Fruit fly (Drosophila melanogaster) whole organism, embryonic: ENCODE results near the gene CG15403.

Experiments used
- Abd-B ChIP-seq: fragments of 200-800 bp; sonication (Bioruptor generic); optimal IDR thresholded peaks from 2 replicates; lab custom pipeline; 2018; ENCODE audit warnings: missing biosample characterization, mild to moderate bottlenecking, missing genetic modification characterization, moderate library complexity
- CG10565 ChIP-seq: fragments of 200-800 bp; sonication (Bioruptor generic); optimal IDR thresholded peaks from 3 replicates; lab custom pipeline; 2016; ENCODE audit warnings: missing biosample characterization, mild to moderate bottlenecking, missing genetic modification characterization
- CG11093 ChIP-seq: fragments of 200-800 bp; sonication (Bioruptor generic); IDR thresholded peaks from 3 replicates; pipeline ENCODE4 v1.3.6; 2022; ENCODE audit warnings: missing biosample characterization, missing genetic modification characterization
- CG11560 ChIP-seq: fragments of 200-800 bp; sonication (Bioruptor generic); IDR thresholded peaks from 3 replicates; pipeline ENCODE4 v1.3.6; 2022; ENCODE audit warnings: missing biosample characterization, missing genetic modification characterization
- CG13123 ChIP-seq: fragments of 200-800 bp; sonication (Bioruptor generic); optimal IDR thresholded peaks from 2 replicates; lab custom pipeline; 2016; ENCODE audit warnings: missing biosample characterization, missing genetic modification characterization
- CG13296 ChIP-seq: fragments of 200-800 bp; sonication (Bioruptor generic); optimal IDR thresholded peaks from 3 replicates; lab custom pipeline; 2018; ENCODE audit warnings: missing biosample characterization, mild to moderate bottlenecking, missing genetic modification characterization
- CG16779 ChIP-seq: fragments of 200-800 bp; sonication (Bioruptor generic); IDR thresholded peaks from 2 replicates; pipeline ENCODE4 v1.3.6; 2022; ENCODE audit warnings: missing biosample characterization, missing genetic modification characterization
- CG17361 ChIP-seq: fragments of 200-800 bp; sonication (Bioruptor generic); IDR thresholded peaks from 3 replicates; pipeline ENCODE4 v1.3.6; 2022; ENCODE audit warnings: missing biosample characterization, missing genetic modification characterization
- CG17829 ChIP-seq: fragments of 200-800 bp; optimal IDR thresholded peaks from 2 replicates; lab custom pipeline; 2019; ENCODE audit warnings: missing biosample characterization, mild to moderate bottlenecking, missing genetic modification characterization, moderate library complexity
- CG2678 ChIP-seq: fragments of 200-800 bp; sonication (Bioruptor generic); optimal IDR thresholded peaks from 3 replicates; lab custom pipeline; 2019; ENCODE audit warnings: missing biosample characterization, mild to moderate bottlenecking, missing genetic modification characterization, moderate library complexity
- CG30431 ChIP-seq: fragments of 200-800 bp; sonication (Bioruptor generic); optimal IDR thresholded peaks from 2 replicates; lab custom pipeline; 2017; ENCODE audit warnings: missing biosample characterization, missing genetic modification characterization
- CG32532 ChIP-seq: fragments of 200-800 bp; sonication (Bioruptor generic); IDR thresholded peaks from 2 replicates; pipeline ENCODE4 v1.3.6; 2022; ENCODE audit warnings: missing biosample characterization, missing genetic modification characterization
- CG4424 ChIP-seq: fragments of 200-800 bp; sonication (Bioruptor generic); optimal IDR thresholded peaks from 3 replicates; lab custom pipeline; 2016; ENCODE audit warnings: missing biosample characterization, missing genetic modification characterization
- CG6175 ChIP-seq: fragments of 200-800 bp; sonication (Bioruptor generic); IDR thresholded peaks from 3 replicates; pipeline ENCODE4 v1.3.6; 2022; ENCODE audit warnings: missing biosample characterization, missing genetic modification characterization
- CG6813 ChIP-seq: fragments of 200-800 bp; sonication (Bioruptor generic); optimal IDR thresholded peaks from 2 replicates; lab custom pipeline; 2017; ENCODE audit warnings: missing biosample characterization, missing genetic modification characterization, mild to moderate bottlenecking, moderate library complexity, missing genetic modification reagents
- CG8359 ChIP-seq: fragments of 200-800 bp; sonication (Bioruptor generic); optimal IDR thresholded peaks from 2 replicates; lab custom pipeline; 2017; ENCODE audit warnings: missing biosample characterization, mild to moderate bottlenecking, missing genetic modification characterization, borderline replicate concordance
- CG8478 ChIP-seq: fragments of >200 bp; optimal IDR thresholded peaks from 2 replicates; lab custom pipeline; 2018
- CG9215 ChIP-seq: fragments of 200-800 bp; sonication (Bioruptor generic); IDR thresholded peaks from 2 replicates; pipeline ENCODE4 v1.3.6; 2022; ENCODE audit warnings: missing biosample characterization, missing genetic modification characterization
- CG9727 ChIP-seq: fragments of 200-800 bp; sonication (Bioruptor generic); optimal IDR thresholded peaks from 3 replicates; lab custom pipeline; 2017; ENCODE audit warnings: missing biosample characterization, mild to moderate bottlenecking, missing genetic modification characterization
- Chrac-16 ChIP-seq: fragments of 200-800 bp; sonication (Bioruptor generic); optimal IDR thresholded peaks from 3 replicates; lab custom pipeline; 2016; ENCODE audit warnings: missing biosample characterization, missing genetic modification characterization
- Dll ChIP-seq: fragments of 200-800 bp; sonication (Bioruptor generic); IDR thresholded peaks from 4 replicates; pipeline ENCODE4 v1.3.6; 2022; ENCODE audit warnings: missing biosample characterization, missing genetic modification characterization; ENCODE audit not compliant: partially characterized antibody
- Hey ChIP-seq: fragments of 200-800 bp; sonication (Bioruptor generic); optimal IDR thresholded peaks from 3 replicates; lab custom pipeline; 2018; ENCODE audit warnings: missing biosample characterization, mild to moderate bottlenecking, missing genetic modification characterization
- HmgZ ChIP-seq: fragments of 200-800 bp; sonication (Bioruptor generic); optimal IDR thresholded peaks from 2 replicates; lab custom pipeline; 2018; ENCODE audit warnings: missing biosample characterization, mild to moderate bottlenecking, missing genetic modification characterization
- Mrtf ChIP-seq: fragments of 200-800 bp; sonication (Bioruptor generic); IDR thresholded peaks from 3 replicates; pipeline ENCODE4 v1.3.6; 2022; ENCODE audit warnings: missing biosample characterization, missing genetic modification characterization
- NK7.1 ChIP-seq: fragments of 200-800 bp; sonication (Bioruptor generic); optimal IDR thresholded peaks from 3 replicates; lab custom pipeline; 2016; ENCODE audit warnings: missing biosample characterization, missing genetic modification characterization
- Neu2 ChIP-seq: fragments of 200-800 bp; sonication (Bioruptor generic); optimal IDR thresholded peaks from 3 replicates; lab custom pipeline; 2016; ENCODE audit warnings: missing biosample characterization, missing genetic modification characterization, borderline replicate concordance
- Pdp1 ChIP-seq, 2 experiments: fragments of 200-800 bp; sonication (Bioruptor generic); optimal IDR thresholded peaks; 3 replicates each; lab custom pipeline; 2016; ENCODE audit warnings: missing biosample characterization in 2 of 2, missing genetic modification characterization in 2 of 2, mild to moderate bottlenecking in 1 of 2, moderate library complexity in 1 of 2
- Ssrp ChIP-seq: fragments of 200-800 bp; sonication (Bioruptor generic); optimal IDR thresholded peaks from 2 replicates; lab custom pipeline; 2018; ENCODE audit warnings: missing biosample characterization, mild to moderate bottlenecking, missing genetic modification characterization, moderate library complexity
- Vsx1 ChIP-seq: fragments of 200-800 bp; sonication (Bioruptor generic); optimal IDR thresholded peaks from 2 replicates; lab custom pipeline; 2017; ENCODE audit warnings: missing biosample characterization, mild to moderate bottlenecking, missing genetic modification characterization, missing genetic modification reagents
- YL-1 ChIP-seq: fragments of 200-800 bp; sonication (Bioruptor generic); optimal IDR thresholded peaks from 3 replicates; lab custom pipeline; 2017; ENCODE audit warnings: missing biosample characterization, mild to moderate bottlenecking, missing genetic modification characterization
- abd-A ChIP-seq: fragments of 200-800 bp; sonication (Bioruptor generic); optimal IDR thresholded peaks from 3 replicates; lab custom pipeline; 2019; ENCODE audit warnings: missing biosample characterization, mild to moderate bottlenecking, missing genetic modification characterization, moderate library complexity
- amos ChIP-seq: fragments of 200-800 bp; sonication (Bioruptor generic); IDR thresholded peaks from 2 replicates; pipeline ENCODE4 v1.3.6; 2022; ENCODE audit warnings: missing biosample characterization, missing genetic modification characterization; ENCODE audit not compliant: partially characterized antibody
- ase ChIP-seq: fragments of 200-800 bp; sonication (Bioruptor generic); IDR thresholded peaks from 3 replicates; pipeline ENCODE4 v1.3.6; 2022; ENCODE audit warnings: missing biosample characterization, missing genetic modification characterization
- cad ChIP-seq: fragments of >200 bp; optimal IDR thresholded peaks from 2 replicates; lab custom pipeline; 2017; ENCODE audit warnings: missing biosample characterization, missing genetic modification characterization
- ci ChIP-seq: fragments of 200-800 bp; sonication (Bioruptor generic); IDR thresholded peaks from 3 replicates; pipeline ENCODE4 v1.3.6; 2022; ENCODE audit warnings: missing biosample characterization, missing genetic modification characterization
- dati ChIP-seq: fragments of 200-800 bp; sonication (Bioruptor generic); IDR thresholded peaks from 2 replicates; pipeline ENCODE4 v1.3.6; 2022; ENCODE audit warnings: missing biosample characterization, missing genetic modification characterization
- dmrt99B ChIP-seq: fragments of 200-800 bp; sonication (Bioruptor generic); optimal IDR thresholded peaks from 2 replicates; lab custom pipeline; 2018; ENCODE audit warnings: missing biosample characterization, mild to moderate bottlenecking, missing genetic modification characterization, moderate library complexity
- emc ChIP-seq: fragments of 200-800 bp; sonication (Bioruptor generic); optimal IDR thresholded peaks from 2 replicates; lab custom pipeline; 2016; ENCODE audit warnings: missing biosample characterization, missing genetic modification characterization
- esg ChIP-seq: fragments of 200-800 bp; sonication (Bioruptor generic); conservative IDR thresholded peaks from 2 replicates; pipeline ENCODE4 v1.3.6; 2022; ENCODE audit warnings: missing biosample characterization, missing genetic modification characterization
- fd102C ChIP-seq: fragments of 200-800 bp; sonication (Bioruptor generic); optimal IDR thresholded peaks from 2 replicates; lab custom pipeline; 2018; ENCODE audit warnings: missing biosample characterization, mild to moderate bottlenecking, missing genetic modification characterization, moderate library complexity
- gce ChIP-seq: fragments of 200-800 bp; sonication (Bioruptor generic); IDR thresholded peaks from 3 replicates; pipeline ENCODE4 v1.3.6; 2022; ENCODE audit warnings: missing biosample characterization, missing genetic modification characterization
- gem ChIP-seq: fragments of 200-800 bp; sonication (Bioruptor generic); optimal IDR thresholded peaks from 2 replicates; lab custom pipeline; 2019; ENCODE audit warnings: missing biosample characterization, mild to moderate bottlenecking, missing genetic modification characterization, moderate library complexity
- gt ChIP-seq: fragments of 200-800 bp; sonication (Bioruptor generic); IDR thresholded peaks from 2 replicates; pipeline ENCODE4 v1.3.6; 2022; ENCODE audit warnings: missing biosample characterization, missing genetic modification characterization
- org-1 ChIP-seq: fragments of 200-800 bp; sonication (Bioruptor generic); optimal IDR thresholded peaks from 2 replicates; lab custom pipeline; 2017; ENCODE audit warnings: missing biosample characterization, missing genetic modification characterization
- otp ChIP-seq: fragments of 200-800 bp; sonication (Bioruptor generic); IDR thresholded peaks from 3 replicates; pipeline ENCODE4, ENCODE4 v1.3.6; 2022; ENCODE audit warnings: missing biosample characterization, missing genetic modification characterization
- pfk ChIP-seq: fragments of 200-800 bp; sonication (Bioruptor generic); optimal IDR thresholded peaks from 2 replicates; lab custom pipeline; 2018; ENCODE audit warnings: missing biosample characterization, mild to moderate bottlenecking, missing genetic modification characterization, moderate library complexity
- stc ChIP-seq: fragments of 200-800 bp; sonication (Bioruptor generic); IDR thresholded peaks from 2 replicates; pipeline ENCODE4 v1.3.6; 2022; ENCODE audit warnings: missing biosample characterization, missing genetic modification characterization
- sug ChIP-seq: fragments of 200-800 bp; optimal IDR thresholded peaks from 2 replicates; lab custom pipeline; 2019; ENCODE audit warnings: missing biosample characterization, mild to moderate bottlenecking, missing genetic modification characterization, moderate library complexity
- tgo ChIP-seq: fragments of 200-800 bp; sonication (Bioruptor generic); IDR thresholded peaks from 3 replicates; pipeline ENCODE4 v1.3.6; 2022; ENCODE audit warnings: missing biosample characterization, missing genetic modification characterization
- twi ChIP-seq: fragments of 200-800 bp; optimal IDR thresholded peaks from 2 replicates; lab custom pipeline; 2019; ENCODE audit warnings: missing biosample characterization, mild to moderate bottlenecking, missing genetic modification characterization, moderate library complexity

CG15403 gene

DNA sequence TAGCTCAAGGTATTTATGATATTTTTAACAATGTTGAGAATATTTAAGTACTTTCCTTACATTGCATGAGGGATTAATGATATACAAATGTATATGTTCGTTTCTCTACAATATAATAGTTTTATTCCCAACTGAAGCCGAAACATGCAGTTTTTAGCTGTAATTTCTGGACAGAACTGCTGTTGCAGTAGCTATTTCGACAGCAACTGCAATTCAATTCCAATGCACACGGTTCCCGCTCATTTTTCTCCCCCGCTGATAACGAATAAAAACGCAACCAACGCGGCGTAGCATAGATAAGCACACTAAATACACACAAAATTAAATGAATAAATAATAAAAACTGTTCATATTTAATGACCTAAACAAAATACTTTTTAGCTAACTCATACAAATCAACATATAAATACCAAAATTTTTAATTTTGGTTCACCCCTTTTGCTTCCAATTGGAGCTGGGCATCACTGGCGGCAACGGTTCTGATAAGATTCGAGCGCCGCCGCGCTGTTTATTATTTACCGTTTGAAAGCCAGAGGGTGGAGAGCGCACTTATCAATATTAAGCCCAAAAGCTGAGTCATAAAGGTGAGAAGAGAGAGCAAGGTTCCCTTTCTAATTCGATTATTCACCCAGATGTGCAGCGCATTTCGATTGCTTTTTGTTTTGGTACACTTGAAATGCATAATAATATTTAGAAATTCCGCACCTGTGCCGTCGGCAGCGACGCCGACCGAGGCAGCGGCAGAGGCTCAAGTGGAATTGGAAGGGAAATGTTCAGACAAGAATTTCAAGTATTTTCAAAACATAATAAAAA, 30.0 kb downstream of the CG15403 start (continued):
- peak; percentile 23 for TF ChIP-seq CG8359
- TF ChIP-seq twi (tag; lab: Kevin White, UChicago): no peak
- peak; percentile 2 for TF ChIP-seq org-1 (GFP tag; lab: Kevin White, UChicago)
- TF ChIP-seq CG11560 (tag; lab: Robert Waterston, UW): no peak
- peak; percentile 17; the same call in 1 of the 2 replicates for TF ChIP-seq stc
- no peak for TF ChIP-seq CG9215 (GFP tag; lab: Robert Waterston, UW)
- no peak for TF ChIP-seq CG13123
- peak; percentile 5 for TF ChIP-seq CG6813
- TF ChIP-seq CG17361 (GFP tag; lab: Robert Waterston, UW): peak; percentile 24; the same call in 1 of the 3 replicates
- no peak for TF ChIP-seq otp (GFP tag; lab: Robert Waterston, UW)
- no peak for TF ChIP-seq dmrt99B
- TF ChIP-seq CG6175 (GFP tag; lab: Robert Waterston, UW): no peak
- no peak for TF ChIP-seq Mrtf
- TF ChIP-seq YL-1: no peak
- TF ChIP-seq Dll (GFP tag; lab: Robert Waterston, UW): no peak
- TF ChIP-seq dati (GFP tag; lab: Robert Waterston, UW): no peak
- TF ChIP-seq esg (GFP tag; lab: Robert Waterston, UW): no peak
- 0 out of 3 replicates have a peak, but pooled peaks have one; percentile 30 for TF ChIP-seq gce (GFP tag; lab: Robert Waterston, UW)
- TF ChIP-seq CG30431 (GFP tag; lab: Kevin White, UChicago): no peak
- no peak for TF ChIP-seq abd-A (tag; lab: Kevin White, UChicago)
- peak; percentile 35 for TF ChIP-seq gem
- no peak for TF ChIP-seq pfk
- no peak for TF ChIP-seq Abd-B (GFP tag; lab: Kevin White, UChicago)
- no peak for TF ChIP-seq Chrac-16 (GFP tag; lab: Kevin White, UChicago)
- peak; percentile 61 for TF ChIP-seq ci
- peak; percentile 24 for TF ChIP-seq sug (tag; lab: Kevin White, UChicago)
- TF ChIP-seq HmgZ: no peak
- no peak for TF ChIP-seq fd102C (GFP tag; lab: Kevin White, UChicago)
- peak; percentile 22 for TF ChIP-seq CG9727 (GFP tag; lab: Kevin White, UChicago)
- TF ChIP-seq tgo (GFP tag; lab: Robert Waterston, UW): no peak; the same call in 2 of the 3 replicates
- TF ChIP-seq CG8478: no peak
- TF ChIP-seq CG13296 (GFP tag; lab: Kevin White, UChicago): no peak
- no peak for TF ChIP-seq CG10565 (GFP tag; lab: Kevin White, UChicago)
- TF ChIP-seq CG4424 (GFP tag; lab: Kevin White, UChicago): no peak
- TF ChIP-seq Ssrp (tag; lab: Kevin White, UChicago): no peak
- no peak for TF ChIP-seq Vsx1 (GFP tag; lab: Kevin White, UChicago)
- TF ChIP-seq cad (GFP tag; lab: Kevin White, UChicago): no peak
- TF ChIP-seq CG2678 (tag; lab: Kevin White, UChicago): peak; percentile 43
- TF ChIP-seq emc: no peak
- no peak for TF ChIP-seq Neu2 (GFP tag; lab: Kevin White, UChicago)
- peak; percentile 33; the same call in 1 of the 2 replicates for TF ChIP-seq amos (GFP tag; lab: Robert Waterston, UW)
- TF ChIP-seq NK7.1: no peak
- no peak for TF ChIP-seq CG11093 (GFP tag; lab: Robert Waterston, UW)
- TF ChIP-seq CG32532: peak; percentile 44; the same call in 1 of the 2 replicates
- TF ChIP-seq ase (GFP tag; lab: Robert Waterston, UW): 0 out of 3 replicates have a peak, but pooled peaks have one; percentile 21
- no peak for TF ChIP-seq gt (GFP tag; lab: Robert Waterston, UW)
- peak in 1 of 2 experiments; percentile 23 for TF ChIP-seq Pdp1 (GFP tag; optimal IDR thresholded peaks at IDR 0.05; lab: Kevin White, UChicago)
- TF ChIP-seq CG17829 (tag; lab: Kevin White, UChicago): no peak
- no peak for TF ChIP-seq CG16779 (GFP tag; lab: Robert Waterston, UW)
- TF ChIP-seq Hey (tag; lab: Kevin White, UChicago): no peak
